Fruit fly (Drosophila melanogaster) whole organism, larva: Measurements from ENCODE around the gene RpS2.

Experiments
- noc ChIP-seq: fragments of 200-800 bp; sonication (Bioruptor generic); optimal IDR thresholded peaks from 3 replicates; lab custom pipeline; 2019; ENCODE audit warnings: missing biosample characterization, mild to moderate bottlenecking, missing genetic modification characterization, moderate library complexity

RpS2 gene

DNA sequence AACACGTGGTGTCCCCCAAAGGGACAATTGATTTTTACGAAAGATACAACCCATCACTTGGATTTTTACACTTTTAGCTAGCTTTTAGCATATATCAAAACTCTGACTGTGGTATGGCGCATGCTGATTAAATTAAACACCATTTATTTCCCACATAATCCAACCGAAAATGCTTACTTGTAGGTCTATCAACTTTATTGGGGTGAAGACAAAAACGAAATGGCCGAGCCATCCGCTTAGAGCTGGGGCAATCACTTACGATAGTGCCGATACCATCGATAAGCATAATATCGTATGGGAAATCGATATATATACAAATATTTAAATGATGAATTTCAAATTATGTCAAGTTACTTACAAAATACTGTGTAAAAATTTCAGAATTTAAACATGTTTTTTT, at the start of gene RpS2:
Gene RpS2, minus strand, starts transcription at position 257 of the 400 bp plus-strand sequence.
- TF ChIP-seq noc, result peak; percentile 20

DNA sequence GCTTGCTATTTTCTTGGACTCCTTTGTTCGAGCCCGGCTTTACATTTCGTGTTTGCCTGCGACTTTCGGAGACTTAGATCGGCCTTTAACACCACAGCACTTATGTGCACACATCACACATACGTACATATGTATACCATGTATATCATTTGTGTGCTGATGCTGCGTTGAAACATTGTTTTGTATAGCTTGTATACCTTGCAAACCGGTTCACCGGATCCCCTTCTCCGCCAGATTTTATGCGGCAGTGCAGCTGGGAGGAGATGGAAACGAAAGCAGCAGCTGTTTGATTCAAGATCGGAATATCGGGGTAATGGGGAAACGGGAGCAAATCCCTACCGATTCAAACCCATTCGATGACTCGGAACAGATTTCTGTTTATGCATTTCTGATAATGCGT, 48.7 kb upstream of the RpS2 start:
- TF ChIP-seq noc, result no peak

DNA sequence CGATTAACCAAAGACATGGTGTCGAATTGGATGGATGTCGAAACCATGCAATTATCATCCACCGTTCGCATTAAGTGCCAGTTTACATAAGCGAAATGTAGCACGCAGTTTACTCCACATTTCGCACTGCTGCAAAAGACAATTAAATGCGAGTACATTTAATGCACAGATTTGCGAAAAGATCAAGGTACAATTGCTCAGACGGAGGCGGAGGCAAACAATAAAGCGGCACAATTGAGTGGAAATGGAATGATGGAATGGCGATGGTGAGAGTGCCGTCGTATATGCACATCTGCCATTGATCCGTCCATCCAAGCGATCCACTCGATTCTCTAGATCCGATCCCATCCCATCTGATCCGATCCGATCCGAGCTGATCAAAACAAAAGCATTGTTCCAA, 47.7 kb upstream of the RpS2 start:
- no peak for TF ChIP-seq noc

dm6 chr2L:9943521-9943920, 46.2 kb upstream of the RpS2 start:
- peak; percentile 61 for TF ChIP-seq noc

- TF ChIP-seq noc, result peak; percentile 43
Measured at dm6 chr2L:9938631-9939256, 41.4 kb upstream of the RpS2 start, which contains the start of the genes Datp and CG4619. Gene Datp, minus strand, starts transcription at chr2L:9938790. Gene CG4619, plus strand, starts transcription at chr2L:9938863.

DNA sequence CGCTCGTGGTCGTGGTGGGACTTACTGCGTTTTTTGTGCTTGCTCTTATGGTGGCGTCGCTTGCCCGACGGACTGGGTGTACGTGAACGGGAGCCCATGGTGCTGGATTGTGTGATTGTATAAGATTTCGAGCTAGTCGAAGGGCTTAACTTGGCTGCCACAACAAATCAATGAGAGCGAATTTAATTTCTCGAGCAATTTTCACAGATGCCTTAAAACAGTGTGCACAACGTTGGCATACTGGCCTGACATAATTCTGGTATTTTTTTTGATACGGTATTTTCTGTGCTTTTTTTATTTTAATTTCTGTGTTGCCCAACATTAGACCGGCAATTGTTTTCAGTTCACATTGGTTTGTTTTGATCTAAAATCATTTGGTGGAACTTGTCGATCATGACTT, 40.6 kb upstream of the RpS2 start, which contains the start of gene Arglu1:
Gene Arglu1, minus strand, starts transcription at position 227 of the 400 bp plus-strand sequence.
- no peak for TF ChIP-seq noc

dm6 chr2L:9933063-9933462, 35.7 kb upstream of the RpS2 start, which contains the start of gene Cpr30F:
Gene Cpr30F, minus strand, starts transcription at chr2L:9933163.
- TF ChIP-seq noc, result no peak

DNA sequence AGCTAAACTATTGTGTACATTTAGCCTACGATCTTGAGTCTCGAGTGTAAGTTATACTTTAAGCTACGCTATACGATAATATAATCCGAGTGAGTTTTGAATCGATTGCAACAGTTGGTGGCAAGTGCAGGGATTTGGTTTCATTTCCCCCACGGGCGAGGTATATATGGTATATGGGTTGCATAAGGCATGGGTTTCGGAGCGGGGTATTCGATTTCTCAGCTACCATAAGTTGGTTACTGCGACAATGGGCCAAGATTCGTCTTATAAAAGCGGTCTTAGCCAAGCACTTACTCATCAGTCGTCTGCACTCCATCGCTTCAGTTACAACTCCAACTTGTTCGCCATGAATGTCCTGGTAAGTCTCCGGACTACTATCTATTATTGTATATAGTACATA, 32.9 kb upstream of the RpS2 start, which contains the start of gene CG42367:
Gene CG42367, plus strand, starts transcription at position 301 of the 400 bp plus-strand sequence.
- TF ChIP-seq noc, result no peak

DNA sequence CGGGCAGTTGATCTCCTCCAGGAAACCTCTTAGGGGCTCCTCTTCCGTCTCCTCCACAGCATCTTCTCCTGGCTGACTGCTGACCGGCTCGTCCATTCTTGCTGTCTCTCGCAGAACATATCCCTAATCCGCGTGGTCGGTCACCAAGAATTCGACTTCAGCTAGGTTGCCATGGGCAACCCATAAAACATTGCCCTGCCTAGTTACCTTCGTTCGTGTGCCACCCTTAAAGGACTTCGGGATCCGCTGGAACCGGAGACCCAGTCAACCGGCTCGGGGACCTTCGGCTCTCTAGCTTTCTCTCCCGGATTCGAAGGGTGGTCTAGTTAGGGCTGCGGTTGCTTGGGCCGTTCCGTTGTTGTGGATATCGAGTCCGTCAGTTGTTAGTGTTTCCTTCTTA, 27.4 kb upstream of the RpS2 start, which contains the start of the genes TbCMF46 and CG42366:
Gene TbCMF46, minus strand, starts transcription at position 101 of the 400 bp plus-strand sequence.
Gene CG42366, plus strand, starts transcription at position 397 of the 400 bp plus-strand sequence.
- TF ChIP-seq noc, result no peak

DNA sequence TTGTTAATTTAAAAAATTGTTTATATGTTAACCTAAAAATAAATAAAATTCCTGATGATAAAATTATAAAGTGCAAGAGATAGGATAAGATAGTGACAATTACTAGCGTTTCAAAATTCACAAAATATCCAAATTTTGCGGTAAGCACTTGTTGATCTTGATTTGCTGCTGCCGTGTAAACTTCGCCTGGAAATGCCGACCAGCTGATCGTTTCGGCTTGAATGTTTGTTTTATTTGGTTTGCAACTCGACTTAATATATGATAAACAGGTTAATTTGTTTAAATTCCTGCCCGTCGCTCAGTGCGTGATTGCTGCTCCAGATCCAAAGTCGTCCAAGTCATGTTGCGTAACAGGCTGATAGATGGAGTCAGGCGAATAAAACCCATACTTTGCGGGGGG, 24.0 kb upstream of the RpS2 start, which contains the start of gene CG4592:
Gene CG4592, plus strand, starts transcription at position 233 of the 400 bp plus-strand sequence.
- TF ChIP-seq noc, result no peak

dm6 chr2L:9919949-9920348, 22.6 kb upstream of the RpS2 start, which contains the start of gene CG4594:
Gene CG4594, plus strand, starts transcription at chr2L:9920160.
- no peak for TF ChIP-seq noc

DNA sequence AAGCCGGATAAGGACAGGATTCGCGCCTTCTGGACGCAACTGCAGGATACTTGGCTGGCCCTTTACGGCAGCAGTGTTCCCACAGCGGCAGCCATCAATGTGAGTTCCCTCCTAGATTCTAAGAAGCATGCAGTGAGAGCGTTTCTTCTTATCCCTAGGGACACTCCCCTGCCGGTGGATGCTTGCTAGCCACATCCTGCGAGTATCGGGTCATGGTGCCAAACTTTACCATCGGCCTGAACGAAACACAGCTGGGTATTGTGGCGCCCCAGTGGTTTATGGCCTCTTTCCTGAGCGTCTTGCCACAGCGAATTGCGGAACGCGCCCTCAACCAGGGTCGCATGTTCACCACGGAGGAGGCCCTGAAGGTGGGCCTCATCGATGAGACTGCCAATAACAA, 21.9 kb upstream of the RpS2 start:
- TF ChIP-seq noc, result no peak

- TF ChIP-seq noc, result peak; percentile 68
Measured at dm6 chr2L:9918020-9918959, 20.9 kb upstream of the RpS2 start, which contains the start of the genes CG5885 and CG4598. Gene CG5885, minus strand, starts transcription at chr2L:9918330. Gene CG4598, plus strand, starts transcription at chr2L:9918618.

DNA sequence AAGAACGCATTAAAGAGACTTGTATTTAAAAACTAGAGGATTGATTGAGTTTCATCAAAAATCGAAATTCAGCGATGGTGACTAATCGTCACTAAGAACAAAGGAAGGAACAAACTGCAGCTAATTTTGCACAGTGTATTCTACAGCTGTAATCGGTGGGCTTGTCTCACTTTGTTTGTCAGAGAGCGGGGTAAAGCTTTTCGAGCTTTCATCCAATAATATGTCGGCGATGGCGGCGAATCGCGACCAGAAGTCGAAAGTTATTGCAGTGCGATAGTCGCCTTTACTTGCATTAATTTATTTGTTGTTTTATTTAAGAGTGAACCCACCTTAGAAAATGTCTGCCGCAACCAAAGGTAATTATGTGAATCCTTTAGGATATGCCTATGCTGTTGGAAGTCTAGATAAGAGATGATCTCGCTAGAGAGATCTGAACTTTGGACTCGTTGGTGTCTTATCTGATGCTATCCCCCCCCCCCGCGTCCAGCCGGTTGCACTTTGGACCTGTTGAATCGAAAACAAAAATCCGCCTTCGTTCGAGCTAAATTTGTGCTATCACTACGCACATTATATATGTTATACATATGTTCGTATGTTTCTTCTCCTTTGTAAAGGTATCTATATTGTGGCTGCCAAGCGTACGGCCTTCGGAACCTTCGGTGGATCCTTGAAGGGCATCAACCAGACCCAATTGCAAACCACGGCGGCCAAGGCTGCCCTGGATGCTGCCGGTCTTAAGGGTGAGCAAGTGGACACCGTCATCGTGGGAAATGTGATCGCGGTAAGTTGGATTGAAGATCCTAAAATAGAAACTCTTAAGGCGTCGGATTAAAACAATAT, 17.9 kb upstream of the RpS2 start, which contains the start of gene yip2:
Gene yip2, plus strand, starts transcription at position 243 of the 840 bp plus-strand sequence.
- TF ChIP-seq noc, result peak; percentile 70

dm6 chr2L:9912570-9913260, 15.4 kb upstream of the RpS2 start, which contains the start of the genes Etl1 and Srp54:
Gene Etl1, minus strand, starts transcription at chr2L:9912608.
Gene Srp54, plus strand, starts transcription at chr2L:9912911.
- no peak for TF ChIP-seq noc
